Worm (Caenorhabditis elegans): ENCODE results near the gene nhr-249.

ce11 chrIV:6991070-6991469, 18.7 kb upstream of the nhr-249 start:
- TF ChIP-seq blmp-1 (tag; optimal IDR thresholded peaks at IDR 0.05; ENCODE audit: insufficient read depth) = no peak
- TF ChIP-seq elt-1 (tag; optimal IDR thresholded peaks at IDR 0.05) = no peak
- TF ChIP-seq ceh-82 (tag; optimal IDR thresholded peaks at IDR 0.05) = no peak
- no peak for TF ChIP-seq nhr-11 (tag; optimal IDR thresholded peaks at IDR 0.05)
- no peak for TF ChIP-seq fos-1 (tag; optimal IDR thresholded peaks at IDR 0.05)
- no peak for TF ChIP-seq ceh-16 (tag; optimal IDR thresholded peaks at IDR 0.05)
- no peak for TF ChIP-seq snpc-4 (tag; optimal IDR thresholded peaks at IDR 0.05)
- no peak for TF ChIP-seq ztf-4 (tag; optimal IDR thresholded peaks at IDR 0.05)
- TF ChIP-seq nhr-77 (tag; optimal IDR thresholded peaks at IDR 0.05) = no peak
- no peak for TF ChIP-seq nhr-12 (tag; optimal IDR thresholded peaks at IDR 0.05)
- no peak for TF ChIP-seq ZK546.5 (tag; optimal IDR thresholded peaks at IDR 0.05)
- no peak for TF ChIP-seq elt-3 (tag; optimal IDR thresholded peaks at IDR 0.05)
- no peak for TF ChIP-seq nhr-25 (tag; optimal IDR thresholded peaks at IDR 0.05)

Measured in whole organism, L2 larva.